Fruit fly (Drosophila melanogaster): ENCODE results near the gene CG4770.
A peak's percentile ranks its signal among the peaks of the same experiment; 100 is the strongest.

The CG4770 gene

dm6 chr3R:19918207-19918606, at the start of gene CG4770:
CG4770 (plus strand) TSS chr3R:19918507.
- TF ChIP-seq CG14711 (tag; optimal IDR thresholded peaks at IDR 0.05): no peak
- TF ChIP-seq Clk (GFP tag; optimal IDR thresholded peaks at IDR 0.05): no peak
- no peak for TF ChIP-seq kay (GFP tag; ENCODE audit: borderline replicate concordance)
- no peak for TF ChIP-seq cnc (optimal IDR thresholded peaks at IDR 0.05)
- no peak for TF ChIP-seq CG1620 (GFP tag; optimal IDR thresholded peaks at IDR 0.05)
- no peak for TF ChIP-seq Hr96 (GFP tag; optimal IDR thresholded peaks at IDR 0.05)
- no peak for TF ChIP-seq CG33017 (tag; optimal IDR thresholded peaks at IDR 0.05)
- no peak for TF ChIP-seq CG7101 (tag; optimal IDR thresholded peaks at IDR 0.05)
- TF ChIP-seq pad (GFP tag; optimal IDR thresholded peaks at IDR 0.05): no peak
- TF ChIP-seq CG5204 (GFP tag; optimal IDR thresholded peaks at IDR 0.05): no peak
- TF ChIP-seq CG11617 (GFP tag; optimal IDR thresholded peaks at IDR 0.05): no peak
- no peak for TF ChIP-seq CG7045 (GFP tag; optimal IDR thresholded peaks at IDR 0.05)

- TF ChIP-seq CG7045 (GFP tag; optimal IDR thresholded peaks at IDR 0.05): no peak
- no peak for TF ChIP-seq ovo (GFP tag; optimal IDR thresholded peaks at IDR 0.05)
- peak; percentile 8 for TF ChIP-seq Crg-1 (GFP tag; optimal IDR thresholded peaks at IDR 0.05)
- no peak for TF ChIP-seq toe (GFP tag; optimal IDR thresholded peaks at IDR 0.05)
- TF ChIP-seq CG11617 (GFP tag; optimal IDR thresholded peaks at IDR 0.05): no peak
- no peak for TF ChIP-seq tj (GFP tag; optimal IDR thresholded peaks at IDR 0.05)
- TF ChIP-seq CG1620 (GFP tag; optimal IDR thresholded peaks at IDR 0.05): no peak
- TF ChIP-seq pad (GFP tag; optimal IDR thresholded peaks at IDR 0.05): no peak
- peak; percentile 2 for TF ChIP-seq Mnt (GFP tag; optimal IDR thresholded peaks at IDR 0.05)
- TF ChIP-seq Hr96 (GFP tag; optimal IDR thresholded peaks at IDR 0.05): no peak
- no peak for TF ChIP-seq bab1 (GFP tag; optimal IDR thresholded peaks at IDR 0.05)
- no peak for TF ChIP-seq CG33017 (tag; optimal IDR thresholded peaks at IDR 0.05)
- no peak for TF ChIP-seq kay (GFP tag; ENCODE audit: borderline replicate concordance)
- no peak for TF ChIP-seq CG12768 (GFP tag; optimal IDR thresholded peaks at IDR 0.05)
- no peak for TF ChIP-seq CG5204 (GFP tag; optimal IDR thresholded peaks at IDR 0.05)
- TF ChIP-seq cnc (optimal IDR thresholded peaks at IDR 0.05): no peak
- TF ChIP-seq Clk (GFP tag; optimal IDR thresholded peaks at IDR 0.05): no peak
- no peak for TF ChIP-seq CG7101 (tag; optimal IDR thresholded peaks at IDR 0.05)
- TF ChIP-seq CG14711 (tag; optimal IDR thresholded peaks at IDR 0.05): no peak
- peak; percentile 90 for TF ChIP-seq cic (GFP tag; optimal IDR thresholded peaks at IDR 0.05)
Observed at dm6 chr3R:19873102-19873737, 45.1 kb upstream of the CG4770 start.

- TF ChIP-seq tj (GFP tag; optimal IDR thresholded peaks at IDR 0.05) (no peak), CG33017 (tag; optimal IDR thresholded peaks at IDR 0.05) (no peak), Hr96 (GFP tag; optimal IDR thresholded peaks at IDR 0.05) (peak; percentile 30), CG7045 (GFP tag; optimal IDR thresholded peaks at IDR 0.05) (no peak), CG12768 (GFP tag; optimal IDR thresholded peaks at IDR 0.05) (peak; percentile 56), Crg-1 (GFP tag; optimal IDR thresholded peaks at IDR 0.05) (no peak), Mnt (GFP tag; optimal IDR thresholded peaks at IDR 0.05) (no peak), kay (GFP tag; ENCODE audit: borderline replicate concordance) (no peak), pad (GFP tag; optimal IDR thresholded peaks at IDR 0.05) (peak; percentile 42), cic (GFP tag; optimal IDR thresholded peaks at IDR 0.05) (peak; percentile 61), Clk (GFP tag; optimal IDR thresholded peaks at IDR 0.05) (no peak), ovo (GFP tag; optimal IDR thresholded peaks at IDR 0.05) (no peak), CG1620 (GFP tag; optimal IDR thresholded peaks at IDR 0.05) (no peak), CG5204 (GFP tag; optimal IDR thresholded peaks at IDR 0.05) (no peak), CG7101 (tag; optimal IDR thresholded peaks at IDR 0.05) (no peak), CG14711 (tag; optimal IDR thresholded peaks at IDR 0.05) (no peak), bab1 (GFP tag; optimal IDR thresholded peaks at IDR 0.05) (no peak), toe (GFP tag; optimal IDR thresholded peaks at IDR 0.05) (no peak), CG11617 (GFP tag; optimal IDR thresholded peaks at IDR 0.05) (no peak), cnc (optimal IDR thresholded peaks at IDR 0.05) (no peak)
Observed at dm6 chr3R:19875118-19875887, 43.0 kb upstream of the CG4770 start, which contains the start of gene Mrp5. Mrp5 (minus strand) TSS chr3R:19875678.

- TF ChIP-seq bab1 (GFP tag; optimal IDR thresholded peaks at IDR 0.05) (peak; percentile 62), Mnt (GFP tag; optimal IDR thresholded peaks at IDR 0.05) (peak; percentile 63), cnc (optimal IDR thresholded peaks at IDR 0.05) (no peak), CG11617 (GFP tag; optimal IDR thresholded peaks at IDR 0.05) (peak; percentile 28), toe (GFP tag; optimal IDR thresholded peaks at IDR 0.05) (no peak), pad (GFP tag; optimal IDR thresholded peaks at IDR 0.05) (peak; percentile 6), CG7101 (tag; optimal IDR thresholded peaks at IDR 0.05) (no peak), Crg-1 (GFP tag; optimal IDR thresholded peaks at IDR 0.05) (peak; percentile 20), CG14711 (tag; optimal IDR thresholded peaks at IDR 0.05) (peak; percentile 33), tj (GFP tag; optimal IDR thresholded peaks at IDR 0.05) (no peak), Hr96 (GFP tag; optimal IDR thresholded peaks at IDR 0.05) (no peak), CG5204 (GFP tag; optimal IDR thresholded peaks at IDR 0.05) (no peak), CG1620 (GFP tag; optimal IDR thresholded peaks at IDR 0.05) (peak; percentile 29), CG12768 (GFP tag; optimal IDR thresholded peaks at IDR 0.05) (peak; percentile 66), CG7045 (GFP tag; optimal IDR thresholded peaks at IDR 0.05) (no peak), cic (GFP tag; optimal IDR thresholded peaks at IDR 0.05) (no peak)
Observed at dm6 chr3R:19877427-19878076, 40.8 kb upstream of the CG4770 start, which contains the start of the genes CG17186 and Arc42. CG17186 (minus strand) TSS chr3R:19877514. Arc42 (plus strand) TSS chr3R:19877737.
